Worm (Caenorhabditis elegans): ENCODE measurements around the gene Y17G7B.20.

Gene Y17G7B.20

ce11 chrII:11992701-11993100, 13.1 kb upstream of the Y17G7B.20 start, which contains the start of gene dhps-1:
Gene dhps-1 (plus strand): TSS chrII:11993001.
- TF ChIP-seq ztf-23 (GFP tag; IDR thresholded peaks at IDR 0.05) (no peak), ztf-29 (GFP tag; IDR thresholded peaks at IDR 0.05) (no peak), med-1 (GFP tag; optimal IDR thresholded peaks at IDR 0.05; ENCODE audit: insufficient read depth) (no peak), tab-1 (GFP tag; IDR thresholded peaks at IDR 0.05) (no peak), flt-1 (GFP tag; IDR thresholded peaks at IDR 0.05) (no peak)

- TF ChIP-seq klf-2 (GFP tag; conservative IDR thresholded peaks at IDR 0.05), result no peak
- no peak for TF ChIP-seq T22C8.4 (GFP tag; IDR thresholded peaks at IDR 0.05)
- no peak for TF ChIP-seq med-1 (GFP tag; optimal IDR thresholded peaks at IDR 0.05; ENCODE audit: insufficient read depth)
- no peak for TF ChIP-seq ztf-29 (GFP tag; IDR thresholded peaks at IDR 0.05)
- TF ChIP-seq cog-1 (tag; optimal IDR thresholded peaks at IDR 0.05), result no peak
- TF ChIP-seq flt-1 (GFP tag; IDR thresholded peaks at IDR 0.05), result no peak
- no peak for TF ChIP-seq tab-1 (GFP tag; IDR thresholded peaks at IDR 0.05)
- TF ChIP-seq ref-1 (GFP tag; conservative IDR thresholded peaks at IDR 0.05), result no peak
- no peak for TF ChIP-seq ztf-23 (GFP tag; IDR thresholded peaks at IDR 0.05)
These were observed 9.1 kb upstream of the Y17G7B.20 start, which contains the start of gene Y17G7B.3 for ce11 chrII:11988724-11989123. Gene Y17G7B.3 (plus strand): TSS chrII:11989024.

ce11 chrII:11980110-11980509, 466 bp upstream of the Y17G7B.20 start:
- peak; percentile 76 for TF ChIP-seq ztf-23 (GFP tag; IDR thresholded peaks at IDR 0.05)
- TF ChIP-seq cog-1 (tag; optimal IDR thresholded peaks at IDR 0.05), result peak; percentile 62
- 0 out of 2 replicates have a peak, but pooled peaks have one; percentile 8 for TF ChIP-seq tab-1 (GFP tag; IDR thresholded peaks at IDR 0.05)
- no peak for TF ChIP-seq ref-1 (GFP tag; conservative IDR thresholded peaks at IDR 0.05)
- peak; percentile 63 for TF ChIP-seq flt-1 (GFP tag; IDR thresholded peaks at IDR 0.05)
- TF ChIP-seq med-1 (GFP tag; optimal IDR thresholded peaks at IDR 0.05; ENCODE audit: insufficient read depth), result no peak

- TF ChIP-seq klf-2 (GFP tag; conservative IDR thresholded peaks at IDR 0.05) (no peak), med-1 (GFP tag; optimal IDR thresholded peaks at IDR 0.05; ENCODE audit: insufficient read depth) (no peak), ref-1 (GFP tag; conservative IDR thresholded peaks at IDR 0.05) (no peak), ztf-29 (GFP tag; IDR thresholded peaks at IDR 0.05) (no peak), ztf-23 (GFP tag; IDR thresholded peaks at IDR 0.05) (no peak), cog-1 (tag; optimal IDR thresholded peaks at IDR 0.05) (no peak), tab-1 (GFP tag; IDR thresholded peaks at IDR 0.05) (no peak), T22C8.4 (GFP tag; IDR thresholded peaks at IDR 0.05) (no peak), flt-1 (GFP tag; IDR thresholded peaks at IDR 0.05) (no peak)
These were observed 724 bp downstream of the Y17G7B.20 start for ce11 chrII:11978920-11979319.

ce11 chrII:11978478-11978877, 1.2 kb downstream of the Y17G7B.20 start:
- TF ChIP-seq klf-2 (GFP tag; conservative IDR thresholded peaks at IDR 0.05) (no peak), cog-1 (tag; optimal IDR thresholded peaks at IDR 0.05) (no peak), T22C8.4 (GFP tag; IDR thresholded peaks at IDR 0.05) (no peak), flt-1 (GFP tag; IDR thresholded peaks at IDR 0.05) (no peak), ztf-23 (GFP tag; IDR thresholded peaks at IDR 0.05) (no peak), ztf-29 (GFP tag; IDR thresholded peaks at IDR 0.05) (no peak), ref-1 (GFP tag; conservative IDR thresholded peaks at IDR 0.05) (no peak), tab-1 (GFP tag; IDR thresholded peaks at IDR 0.05) (no peak), med-1 (GFP tag; optimal IDR thresholded peaks at IDR 0.05; ENCODE audit: insufficient read depth) (no peak)

- TF ChIP-seq med-1 (GFP tag; optimal IDR thresholded peaks at IDR 0.05; ENCODE audit: insufficient read depth), result no peak
- 0 out of 2 replicates have a peak, but pooled peaks have one; percentile 50 for TF ChIP-seq flt-1 (GFP tag; IDR thresholded peaks at IDR 0.05)
These were observed 2.3 kb downstream of the Y17G7B.20 start, which contains the start of gene Y17G7B.21 for ce11 chrII:11977363-11977762. Gene Y17G7B.21 (minus strand): TSS chrII:11977661.

- TF ChIP-seq flt-1 (GFP tag; IDR thresholded peaks at IDR 0.05) (no peak), ztf-23 (GFP tag; IDR thresholded peaks at IDR 0.05) (no peak), T22C8.4 (GFP tag; IDR thresholded peaks at IDR 0.05) (no peak), ztf-29 (GFP tag; IDR thresholded peaks at IDR 0.05) (no peak), med-1 (GFP tag; optimal IDR thresholded peaks at IDR 0.05; ENCODE audit: insufficient read depth) (no peak), cog-1 (tag; optimal IDR thresholded peaks at IDR 0.05) (no peak), ref-1 (GFP tag; conservative IDR thresholded peaks at IDR 0.05) (no peak), tab-1 (GFP tag; IDR thresholded peaks at IDR 0.05) (no peak), klf-2 (GFP tag; conservative IDR thresholded peaks at IDR 0.05) (no peak)
These were observed 2.9 kb downstream of the Y17G7B.20 start for ce11 chrII:11976727-11977259.

ce11 chrII:11974048-11974995, 5.3 kb downstream of the Y17G7B.20 start:
- TF ChIP-seq T22C8.4 (GFP tag; IDR thresholded peaks at IDR 0.05), result no peak
- no peak for TF ChIP-seq med-1 (GFP tag; optimal IDR thresholded peaks at IDR 0.05; ENCODE audit: insufficient read depth)
- no peak for TF ChIP-seq klf-2 (GFP tag; conservative IDR thresholded peaks at IDR 0.05)

ce11 chrII:11973632-11974031, 6.0 kb downstream of the Y17G7B.20 start, which contains the start of gene acbp-6:
Gene acbp-6 (minus strand): TSS chrII:11973732.
- TF ChIP-seq tab-1 (GFP tag; IDR thresholded peaks at IDR 0.05), result no peak
- no peak for TF ChIP-seq ref-1 (GFP tag; conservative IDR thresholded peaks at IDR 0.05)
- no peak for TF ChIP-seq T22C8.4 (GFP tag; IDR thresholded peaks at IDR 0.05)
- TF ChIP-seq cog-1 (tag; optimal IDR thresholded peaks at IDR 0.05), result no peak
- no peak for TF ChIP-seq flt-1 (GFP tag; IDR thresholded peaks at IDR 0.05)
- no peak for TF ChIP-seq ztf-29 (GFP tag; IDR thresholded peaks at IDR 0.05)
- no peak for TF ChIP-seq med-1 (GFP tag; optimal IDR thresholded peaks at IDR 0.05; ENCODE audit: insufficient read depth)
- no peak for TF ChIP-seq ztf-23 (GFP tag; IDR thresholded peaks at IDR 0.05)
- no peak for TF ChIP-seq klf-2 (GFP tag; conservative IDR thresholded peaks at IDR 0.05)

Measured in whole organism, midembryonic.